Fruit fly (Drosophila melanogaster): ENCODE measurements around the gene Miro.
A peak's percentile ranks its signal among the peaks of the same experiment; 100 is the strongest.

Miro gene

DNA sequence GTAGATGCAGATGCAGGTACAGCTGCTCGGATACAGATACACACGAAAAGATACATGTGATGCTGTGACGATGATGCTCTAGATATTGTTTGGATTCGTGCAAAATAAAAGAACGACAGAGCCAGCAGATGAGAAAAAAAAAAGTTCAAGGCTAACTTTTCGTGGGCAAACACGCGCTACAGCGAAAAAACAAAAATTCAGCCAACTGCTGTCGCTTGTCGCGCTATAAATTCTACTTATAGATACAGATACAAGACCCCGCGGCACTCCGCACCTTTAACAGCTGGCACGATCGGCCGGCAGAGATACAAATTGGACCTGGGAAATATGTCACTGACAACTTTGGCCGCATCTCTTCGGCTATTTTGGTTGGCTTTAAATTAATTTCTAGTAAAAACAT is 12.1 kb downstream of the Miro start:
- no peak for TF ChIP-seq ttk (optimal IDR thresholded peaks at IDR 0.05)

dm6 chr3R:24025715-24026467 is 12.8 kb downstream of the Miro start:
- no peak for TF ChIP-seq Myc (optimal IDR thresholded peaks at IDR 0.05)
- TF ChIP-seq Sin3A (optimal IDR thresholded peaks at IDR 0.05) = no peak
- no peak for TF ChIP-seq insv (optimal IDR thresholded peaks at IDR 0.05)
- TF ChIP-seq h (optimal IDR thresholded peaks at IDR 0.05) = no peak
- no peak for TF ChIP-seq psq (optimal IDR thresholded peaks at IDR 0.05)
- no peak for TF ChIP-seq ttk (optimal IDR thresholded peaks at IDR 0.05)

DNA sequence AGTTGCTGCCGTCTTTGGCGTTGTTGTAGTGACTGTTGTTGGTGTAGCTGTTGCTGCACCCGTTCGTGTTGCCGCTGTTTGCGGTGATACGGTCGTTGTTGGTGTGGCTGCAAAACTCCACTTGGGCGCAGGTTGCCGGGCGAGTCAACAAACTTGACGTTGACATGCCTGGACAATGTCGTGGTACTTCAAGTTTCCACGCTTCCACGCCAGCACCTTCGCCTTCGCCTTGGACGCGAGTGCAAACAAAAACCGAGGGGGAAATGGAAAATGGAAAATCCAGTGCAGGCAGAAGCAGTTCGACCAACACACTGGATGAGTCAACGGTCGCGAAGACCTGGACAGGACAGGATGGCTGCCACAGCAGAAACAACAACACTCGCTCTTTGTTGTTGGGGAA is 14.0 kb downstream of the Miro start:
- TF ChIP-seq insv (optimal IDR thresholded peaks at IDR 0.05) (no peak), Myc (optimal IDR thresholded peaks at IDR 0.05) (no peak), psq (optimal IDR thresholded peaks at IDR 0.05) (no peak), ttk (optimal IDR thresholded peaks at IDR 0.05) (peak; percentile 87), h (optimal IDR thresholded peaks at IDR 0.05) (no peak), Sin3A (optimal IDR thresholded peaks at IDR 0.05) (no peak)

dm6 chr3R:24024123-24024522 is 14.5 kb downstream of the Miro start:
- no peak for TF ChIP-seq Sin3A (optimal IDR thresholded peaks at IDR 0.05)
- no peak for TF ChIP-seq h (optimal IDR thresholded peaks at IDR 0.05)
- no peak for TF ChIP-seq insv (optimal IDR thresholded peaks at IDR 0.05)
- no peak for TF ChIP-seq psq (optimal IDR thresholded peaks at IDR 0.05)
- TF ChIP-seq Myc (optimal IDR thresholded peaks at IDR 0.05) = no peak
- no peak for TF ChIP-seq ttk (optimal IDR thresholded peaks at IDR 0.05)

DNA sequence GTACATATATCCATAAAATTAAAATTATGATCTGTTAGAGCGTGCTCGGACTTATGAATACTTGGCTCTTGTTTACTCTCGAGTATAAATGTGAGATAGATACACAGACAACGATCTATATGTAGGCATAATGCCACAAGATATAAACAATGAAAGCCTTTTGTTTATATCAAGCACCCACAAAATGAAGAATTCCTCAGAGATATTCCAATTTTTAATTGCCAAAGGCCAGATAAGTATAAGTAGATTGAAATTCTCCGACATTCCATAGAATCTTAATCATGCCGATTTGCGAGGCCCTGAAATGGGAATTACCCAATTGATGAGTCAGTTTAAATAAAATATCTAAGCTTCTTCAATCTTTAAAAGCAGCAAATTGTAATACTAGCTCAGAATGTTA is 16.8 kb downstream of the Miro start:
- TF ChIP-seq Myc (optimal IDR thresholded peaks at IDR 0.05) = no peak
- no peak for TF ChIP-seq psq (optimal IDR thresholded peaks at IDR 0.05)

dm6 chr3R:24017648-24018047 is 21.0 kb downstream of the Miro start:
- TF ChIP-seq psq (optimal IDR thresholded peaks at IDR 0.05) = no peak

- TF ChIP-seq Sin3A (optimal IDR thresholded peaks at IDR 0.05) = no peak
- TF ChIP-seq insv (optimal IDR thresholded peaks at IDR 0.05) = no peak
- no peak for TF ChIP-seq h (optimal IDR thresholded peaks at IDR 0.05)
- TF ChIP-seq Myc (optimal IDR thresholded peaks at IDR 0.05) = no peak
- no peak for TF ChIP-seq psq (optimal IDR thresholded peaks at IDR 0.05)
- no peak for TF ChIP-seq ttk (optimal IDR thresholded peaks at IDR 0.05)
These were observed 22.4 kb downstream of the Miro start for dm6 chr3R:24015939-24016913.

DNA sequence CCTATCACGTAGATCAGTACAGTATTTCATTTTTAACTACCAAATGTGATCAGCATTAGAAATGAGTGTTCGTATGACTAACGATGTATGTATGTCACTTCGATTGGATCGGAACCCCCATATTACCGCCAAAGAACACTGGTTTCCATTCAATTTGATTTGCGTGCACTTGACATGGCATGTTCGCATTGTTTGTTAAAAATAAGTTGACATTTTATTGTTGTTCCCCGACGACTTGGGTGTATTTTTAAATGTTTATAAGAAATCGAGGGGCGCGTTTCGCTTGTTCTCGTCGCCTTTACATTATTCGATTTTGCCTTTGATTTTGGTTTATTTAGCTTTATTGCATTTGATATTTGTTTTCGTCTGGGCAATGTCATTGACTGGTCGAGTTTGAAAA is 23.2 kb downstream of the Miro start:
- no peak for TF ChIP-seq ttk (optimal IDR thresholded peaks at IDR 0.05)

DNA sequence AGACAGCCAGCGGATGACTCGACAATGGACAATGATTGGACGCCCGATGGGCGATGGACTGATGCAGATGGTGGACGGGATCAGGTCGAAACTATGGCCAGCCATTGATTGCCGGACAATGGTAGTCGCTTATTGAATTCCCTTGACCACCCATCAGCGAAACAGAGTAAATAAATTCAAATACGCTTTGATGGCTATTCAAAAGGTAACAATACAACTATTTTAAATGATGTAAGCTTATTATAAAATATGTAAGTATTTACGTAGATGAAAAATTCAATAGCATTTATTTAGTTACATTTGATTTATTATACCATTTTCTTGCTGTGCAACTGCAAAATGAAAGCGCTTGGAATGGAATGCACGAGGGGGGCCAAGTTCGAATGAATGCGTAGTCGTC is 24.0 kb downstream of the Miro start:
- TF ChIP-seq psq (optimal IDR thresholded peaks at IDR 0.05) (no peak), insv (optimal IDR thresholded peaks at IDR 0.05) (no peak), Sin3A (optimal IDR thresholded peaks at IDR 0.05) (no peak), h (optimal IDR thresholded peaks at IDR 0.05) (no peak), ttk (optimal IDR thresholded peaks at IDR 0.05) (no peak), Myc (optimal IDR thresholded peaks at IDR 0.05) (no peak)

DNA sequence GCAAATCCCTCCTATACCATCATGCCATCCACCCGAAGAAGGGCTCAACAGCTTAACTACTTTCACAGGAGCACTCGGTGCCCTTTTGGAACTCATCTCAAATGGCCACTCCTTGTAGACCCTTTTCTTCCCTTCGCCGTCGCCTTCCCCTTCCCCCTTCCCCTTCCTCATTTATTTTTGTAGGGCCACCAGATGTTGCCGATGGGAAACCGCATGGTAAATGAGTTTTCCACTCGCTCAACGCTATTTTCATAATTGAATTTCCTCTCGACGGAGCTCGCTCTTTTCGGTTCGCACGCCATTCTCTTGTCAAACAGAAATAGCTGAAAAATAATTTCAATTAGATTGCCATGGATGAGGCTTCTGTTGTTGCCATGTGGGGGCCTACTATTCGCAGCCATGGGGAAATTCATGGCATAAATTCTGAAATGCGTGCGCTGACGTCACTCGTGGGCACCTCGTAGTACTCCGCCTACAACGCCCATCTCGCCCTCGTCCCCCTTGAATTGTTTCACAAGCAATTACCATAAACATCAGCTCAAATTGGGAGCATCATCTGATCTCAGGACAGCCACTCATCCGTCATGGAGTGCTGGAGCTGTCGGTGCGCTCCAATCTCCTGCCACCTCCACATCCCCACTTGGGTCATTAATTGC is 26.5 kb downstream of the Miro start:
- TF ChIP-seq ttk (optimal IDR thresholded peaks at IDR 0.05) = no peak
- no peak for TF ChIP-seq insv (optimal IDR thresholded peaks at IDR 0.05)
- no peak for TF ChIP-seq Sin3A (optimal IDR thresholded peaks at IDR 0.05)
- TF ChIP-seq Myc (optimal IDR thresholded peaks at IDR 0.05) = no peak
- no peak for TF ChIP-seq psq (optimal IDR thresholded peaks at IDR 0.05)
- no peak for TF ChIP-seq h (optimal IDR thresholded peaks at IDR 0.05)

dm6 chr3R:24010637-24011214 is 27.9 kb downstream of the Miro start:
- TF ChIP-seq insv (optimal IDR thresholded peaks at IDR 0.05) (no peak), Myc (optimal IDR thresholded peaks at IDR 0.05) (no peak), ttk (optimal IDR thresholded peaks at IDR 0.05) (no peak), psq (optimal IDR thresholded peaks at IDR 0.05) (no peak), h (optimal IDR thresholded peaks at IDR 0.05) (no peak), Sin3A (optimal IDR thresholded peaks at IDR 0.05) (no peak)

DNA sequence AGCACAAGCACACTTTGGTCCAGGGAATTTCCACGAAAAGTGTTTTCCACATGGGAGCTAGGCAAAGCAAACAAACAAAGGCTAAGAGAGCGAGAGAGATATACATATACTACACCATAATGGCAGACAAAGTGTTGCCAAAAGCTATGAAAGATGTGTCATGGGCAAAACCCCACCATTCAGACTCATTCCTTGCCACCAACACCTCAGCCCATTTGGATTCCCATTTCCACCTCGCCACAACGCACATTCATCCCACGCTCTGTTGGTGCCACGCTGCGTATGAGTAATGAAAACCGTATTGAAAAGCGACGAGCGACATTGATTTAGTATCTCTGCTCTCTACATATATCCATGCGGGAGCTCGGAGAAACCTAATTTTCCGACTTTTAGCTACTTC is 29.8 kb downstream of the Miro start:
- TF ChIP-seq insv (optimal IDR thresholded peaks at IDR 0.05) (no peak), ttk (optimal IDR thresholded peaks at IDR 0.05) (no peak), h (optimal IDR thresholded peaks at IDR 0.05) (no peak), Myc (optimal IDR thresholded peaks at IDR 0.05) (no peak), psq (optimal IDR thresholded peaks at IDR 0.05) (no peak), Sin3A (optimal IDR thresholded peaks at IDR 0.05) (no peak)

Data from Kc167 (cell line).